Fruit fly (Drosophila melanogaster) whole organism, embryonic: Measurements from ENCODE around the gene CG1635.

Source experiments
- Asciz ChIP-seq: fragments of 200-800 bp; sonication (Bioruptor generic); optimal IDR thresholded peaks from 2 replicates; lab custom pipeline; 2017; ENCODE audit warnings: missing biosample characterization, mild to moderate bottlenecking, missing genetic modification characterization, missing genetic modification reagents
- B-H2 ChIP-seq: fragments of 200-800 bp; sonication (Bioruptor generic); optimal IDR thresholded peaks from 2 replicates; lab custom pipeline; 2018; ENCODE audit warnings: missing biosample characterization, mild to moderate bottlenecking, missing genetic modification characterization
- CG4360 ChIP-seq: fragments of 200-800 bp; sonication (Bioruptor generic); IDR thresholded peaks from 2 replicates; pipeline ENCODE4 v1.3.6; 2022; ENCODE audit warnings: missing biosample characterization, missing genetic modification characterization
- Hr78 ChIP-seq, 2 experiments: fragments of 200-800 bp in 1 of 2; fragments of >200 bp in 1 of 2; sonication (Bioruptor generic) in 1 of 2; optimal IDR thresholded peaks; 2 replicates each; lab custom pipeline; 2017 to 2019; ENCODE audit warnings: missing biosample characterization in 2 of 2, missing genetic modification characterization in 2 of 2, mild to moderate bottlenecking in 1 of 2, moderate library complexity in 1 of 2
- Rfx ChIP-seq: fragments of 200-800 bp; sonication (Bioruptor generic); IDR thresholded peaks from 2 replicates; pipeline ENCODE4 v1.3.6; 2022; ENCODE audit warnings: missing biosample characterization, missing genetic modification characterization
- bcd ChIP-seq: fragments of 200-800 bp; sonication (Bioruptor generic); optimal IDR thresholded peaks from 2 replicates; lab custom pipeline; 2017; ENCODE audit warnings: missing biosample characterization, mild to moderate bottlenecking, missing genetic modification characterization
- bowl ChIP-seq: fragments of 200-800 bp; sonication (Bioruptor generic); IDR thresholded peaks from 2 replicates; pipeline ENCODE4 v1.3.6; 2022; ENCODE audit warnings: missing biosample characterization, missing genetic modification characterization
- h ChIP-seq: fragments of >200 bp; optimal IDR thresholded peaks from 2 replicates; lab custom pipeline; 2017
- sob ChIP-seq: fragments of 200-800 bp; sonication (Bioruptor generic); IDR thresholded peaks from 2 replicates; pipeline ENCODE4 v1.3.6; 2022; ENCODE audit warnings: missing biosample characterization, missing genetic modification characterization

DNA sequence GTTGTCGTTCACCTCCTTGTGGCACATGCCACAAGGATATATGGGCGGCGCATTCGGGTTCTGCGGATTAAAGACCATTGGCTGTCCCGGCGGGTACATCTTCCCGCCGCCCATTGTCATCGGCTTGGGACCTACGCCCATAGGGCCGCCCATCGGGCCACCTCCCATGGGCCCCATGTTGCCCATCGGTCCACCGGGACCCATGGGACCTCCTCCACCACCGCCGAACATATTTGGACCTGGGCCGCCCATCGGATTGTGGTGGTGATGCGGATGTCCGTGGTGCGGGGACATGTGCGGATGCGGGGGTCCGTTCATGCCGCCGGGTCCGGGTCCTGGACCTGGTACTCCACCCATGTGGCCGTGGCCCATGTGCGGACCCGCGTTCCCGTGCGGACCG is 11.1 kb upstream of the CG1635 start:
- TF ChIP-seq bcd (no peak), Rfx (no peak), bowl (GFP tag; lab: Robert Waterston, UW) (no peak), h (lab: Kevin White, UChicago) (no peak), Asciz (GFP tag; lab: Kevin White, UChicago) (no peak), Hr78 (GFP tag; optimal IDR thresholded peaks at IDR 0.05; lab: Kevin White, UChicago) (no peak), B-H2 (GFP tag; lab: Kevin White, UChicago) (no peak), sob (GFP tag; lab: Robert Waterston, UW) (no peak), CG4360 (GFP tag; lab: Robert Waterston, UW) (no peak)
